Worm (Caenorhabditis elegans): ENCODE results near the gene W02D7.8.

DNA sequence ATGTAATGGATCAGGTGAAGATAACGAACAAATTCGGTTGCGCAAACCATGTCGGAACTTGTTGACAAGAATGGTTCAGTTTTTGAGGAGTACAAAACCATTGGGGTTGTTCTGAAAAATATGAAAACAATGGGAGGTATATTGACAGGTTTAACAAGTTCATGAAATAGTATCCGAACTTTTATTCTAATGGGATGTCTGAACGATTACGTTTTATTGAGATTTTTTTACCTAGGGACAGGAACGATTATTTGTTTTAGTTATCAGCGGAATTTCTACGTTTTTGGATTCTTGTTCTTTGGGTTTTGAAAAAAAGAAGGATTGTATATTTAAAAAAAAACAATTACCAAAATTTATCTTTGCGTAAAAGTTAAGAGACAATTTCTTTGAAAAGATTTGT is 25.5 kb downstream of the W02D7.8 start, which contains the start of gene str-135:
- no peak for TF ChIP-seq pes-1 (GFP tag; IDR thresholded peaks at IDR 0.05)
- no peak for TF ChIP-seq F13C5.2 (tag; optimal IDR thresholded peaks at IDR 0.05)
- no peak for TF ChIP-seq ama-1 (optimal IDR thresholded peaks at IDR 0.05)
- TF ChIP-seq ets-7 (tag; optimal IDR thresholded peaks at IDR 0.05) = no peak
- no peak for TF ChIP-seq hmg-4 (GFP tag; optimal IDR thresholded peaks at IDR 0.05)
- TF ChIP-seq aly-1 (tag; optimal IDR thresholded peaks at IDR 0.05) = no peak
- no peak for TF ChIP-seq ceh-36 (tag; optimal IDR thresholded peaks at IDR 0.05)
- TF ChIP-seq sea-1 (GFP tag; conservative IDR thresholded peaks at IDR 0.05) = no peak
- TF ChIP-seq flt-1 (GFP tag; IDR thresholded peaks at IDR 0.05) = no peak

Data from whole organism, early embryonic.